Fruit fly (Drosophila melanogaster) whole organism, prepupa: ENCODE results near the gene Gad1.

Source experiments
- Blimp-1 ChIP-seq: fragments of 200-800 bp; sonication (Bioruptor generic); optimal IDR thresholded peaks from 3 replicates; lab custom pipeline; 2017; ENCODE audit warnings: missing biosample characterization, missing genetic modification characterization, mild to moderate bottlenecking, moderate library complexity, missing genetic modification reagents
- CG10631 ChIP-seq: fragments of 200-800 bp; sonication (Bioruptor generic); optimal IDR thresholded peaks from 2 replicates; lab custom pipeline; 2016; ENCODE audit warnings: missing biosample characterization, missing genetic modification characterization
- CG10669 ChIP-seq: fragments of 200-800 bp; sonication (Bioruptor generic); optimal IDR thresholded peaks from 3 replicates; lab custom pipeline; 2018; ENCODE audit warnings: missing biosample characterization, mild to moderate bottlenecking, missing genetic modification characterization, moderate library complexity
- CG11294 ChIP-seq: fragments of 200-800 bp; sonication (Bioruptor generic); IDR thresholded peaks from 2 replicates; pipeline ENCODE4 v1.3.6; 2022; ENCODE audit warnings: missing biosample characterization, missing genetic modification characterization
- CG11762 ChIP-seq: fragments of 200-800 bp; sonication (Bioruptor generic); optimal IDR thresholded peaks from 3 replicates; lab custom pipeline; 2016; ENCODE audit warnings: missing biosample characterization, missing genetic modification characterization; ENCODE audit not compliant: insufficient read depth
- CG11902 ChIP-seq: fragments of 200-800 bp; sonication (Bioruptor generic); optimal IDR thresholded peaks from 3 replicates; lab custom pipeline; 2016; ENCODE audit warnings: missing biosample characterization, missing genetic modification characterization
- CG15336 ChIP-seq: fragments of 200-800 bp; sonication (Bioruptor generic); IDR thresholded peaks from 2 replicates; pipeline ENCODE4 v1.3.6; 2022; ENCODE audit warnings: missing biosample characterization, missing genetic modification characterization
- CG16779 ChIP-seq: fragments of 200-800 bp; sonication (Bioruptor generic); optimal IDR thresholded peaks from 3 replicates; lab custom pipeline; 2017; ENCODE audit warnings: missing biosample characterization, mild to moderate bottlenecking, missing genetic modification characterization
- CG31627 ChIP-seq: fragments of 200-800 bp; sonication (Bioruptor generic); optimal IDR thresholded peaks from 3 replicates; lab custom pipeline; 2016; ENCODE audit warnings: missing biosample characterization, missing genetic modification characterization
- CG32006 ChIP-seq: fragments of 200-800 bp; sonication (Bioruptor generic); optimal IDR thresholded peaks from 3 replicates; lab custom pipeline; 2017; ENCODE audit warnings: missing biosample characterization, mild to moderate bottlenecking, missing genetic modification characterization
- CG34406 ChIP-seq: fragments of 200-800 bp; sonication (Bioruptor generic); optimal IDR thresholded peaks from 3 replicates; lab custom pipeline; 2016; ENCODE audit warnings: missing biosample characterization, missing genetic modification characterization
- CG3919 ChIP-seq: fragments of 200-800 bp; sonication (Bioruptor generic); optimal IDR thresholded peaks from 3 replicates; lab custom pipeline; 2016; ENCODE audit warnings: missing biosample characterization, missing genetic modification characterization
- CG4318 ChIP-seq: fragments of 200-800 bp; sonication (Bioruptor generic); optimal IDR thresholded peaks from 3 replicates; lab custom pipeline; 2017; ENCODE audit warnings: missing biosample characterization, mild to moderate bottlenecking, missing genetic modification characterization
- CG6163 ChIP-seq: fragments of 200-800 bp; sonication (Bioruptor generic); IDR thresholded peaks from 3 replicates; pipeline ENCODE4 v1.3.6; 2022; ENCODE audit warnings: missing biosample characterization, missing genetic modification characterization
- CG6276 ChIP-seq: fragments of 200-800 bp; sonication (Bioruptor generic); optimal IDR thresholded peaks from 2 replicates; lab custom pipeline; 2017; ENCODE audit warnings: missing biosample characterization, mild to moderate bottlenecking, missing genetic modification characterization
- CG6792 ChIP-seq: fragments of 200-800 bp; sonication (Bioruptor generic); optimal IDR thresholded peaks from 3 replicates; lab custom pipeline; 2016; ENCODE audit warnings: missing biosample characterization, missing genetic modification characterization
- CG6808 ChIP-seq: fragments of 200-800 bp; sonication (Bioruptor generic); optimal IDR thresholded peaks from 3 replicates; lab custom pipeline; 2017; ENCODE audit warnings: missing biosample characterization, missing genetic modification characterization, mild to moderate bottlenecking, moderate library complexity, missing genetic modification reagents
- CG6854 ChIP-seq: fragments of 200-800 bp; sonication (Bioruptor generic); optimal IDR thresholded peaks from 2 replicates; lab custom pipeline; 2017; ENCODE audit warnings: missing biosample characterization, mild to moderate bottlenecking, missing genetic modification characterization
- CG7368 ChIP-seq: fragments of 200-800 bp; sonication (Bioruptor generic); optimal IDR thresholded peaks from 3 replicates; lab custom pipeline; 2016; ENCODE audit warnings: missing biosample characterization, missing genetic modification characterization
- CG8119 ChIP-seq: fragments of 200-800 bp; sonication (Bioruptor generic); IDR thresholded peaks from 3 replicates; pipeline ENCODE4 v1.3.6; 2022; ENCODE audit warnings: missing biosample characterization, missing genetic modification characterization
- CG8319 ChIP-seq: fragments of 200-800 bp; sonication (Bioruptor generic); optimal IDR thresholded peaks from 3 replicates; lab custom pipeline; 2016; ENCODE audit warnings: missing biosample characterization, missing genetic modification characterization
- CG8632 ChIP-seq: fragments of 200-800 bp; sonication (Bioruptor generic); optimal IDR thresholded peaks from 3 replicates; lab custom pipeline; 2016; ENCODE audit warnings: missing biosample characterization, missing genetic modification characterization
- CG9139 ChIP-seq: fragments of 200-800 bp; sonication (Bioruptor generic); optimal IDR thresholded peaks from 3 replicates; lab custom pipeline; 2017; ENCODE audit warnings: missing biosample characterization, mild to moderate bottlenecking, missing genetic modification characterization
- Eip75B ChIP-seq: fragments of 200-800 bp; sonication (Bioruptor generic); optimal IDR thresholded peaks from 3 replicates; lab custom pipeline; 2016; ENCODE audit warnings: missing biosample characterization, missing genetic modification characterization
- Eip93F ChIP-seq: fragments of 200-800 bp; sonication (Bioruptor generic); optimal IDR thresholded peaks from 2 replicates; lab custom pipeline; 2016; ENCODE audit warnings: missing biosample characterization, mild to moderate bottlenecking, missing genetic modification characterization
- Ets21C ChIP-seq: fragments of 200-800 bp; sonication (Bioruptor generic); optimal IDR thresholded peaks from 3 replicates; lab custom pipeline; 2016; ENCODE audit warnings: missing biosample characterization, missing genetic modification characterization
- Ets96B ChIP-seq: fragments of 200-800 bp; optimal IDR thresholded peaks from 2 replicates; lab custom pipeline; 2019; ENCODE audit warnings: missing biosample characterization, mild to moderate bottlenecking, missing genetic modification characterization, moderate library complexity
- Hr39 ChIP-seq: fragments of 200-800 bp; sonication (Bioruptor generic); optimal IDR thresholded peaks from 2 replicates; lab custom pipeline; 2016; ENCODE audit warnings: missing biosample characterization, missing genetic modification characterization
- Hr4 ChIP-seq: fragments of 200-800 bp; sonication (Bioruptor generic); optimal IDR thresholded peaks from 3 replicates; lab custom pipeline; 2016; ENCODE audit warnings: missing biosample characterization, missing genetic modification characterization
- Lpt ChIP-seq: fragments of 200-800 bp; sonication (Bioruptor generic); optimal IDR thresholded peaks from 3 replicates; lab custom pipeline; 2016; ENCODE audit warnings: missing biosample characterization, missing genetic modification characterization
- Met ChIP-seq: fragments of 200-800 bp; sonication (Bioruptor generic); optimal IDR thresholded peaks from 3 replicates; lab custom pipeline; 2016; ENCODE audit warnings: missing biosample characterization, missing genetic modification characterization
- OdsH ChIP-seq: fragments of 200-800 bp; sonication (Bioruptor generic); optimal IDR thresholded peaks from 3 replicates; lab custom pipeline; 2016; ENCODE audit warnings: missing biosample characterization, missing genetic modification characterization
- Sox102F ChIP-seq: fragments of 200-800 bp; sonication (Bioruptor generic); optimal IDR thresholded peaks from 2 replicates; lab custom pipeline; 2016; ENCODE audit warnings: missing biosample characterization, mild to moderate bottlenecking, missing genetic modification characterization
- Sox15 ChIP-seq: fragments of 200-800 bp; sonication (Bioruptor generic); optimal IDR thresholded peaks from 3 replicates; lab custom pipeline; 2016; ENCODE audit warnings: missing biosample characterization, missing genetic modification characterization
- acj6 ChIP-seq: fragments of 200-800 bp; sonication (Bioruptor generic); optimal IDR thresholded peaks from 3 replicates; lab custom pipeline; 2016; ENCODE audit warnings: missing biosample characterization, missing genetic modification characterization
- cyc ChIP-seq: fragments of 200-800 bp; sonication (Bioruptor generic); optimal IDR thresholded peaks from 3 replicates; lab custom pipeline; 2016; ENCODE audit warnings: missing biosample characterization, missing genetic modification characterization
- dac ChIP-seq: fragments of 200-800 bp; sonication (Bioruptor generic); optimal IDR thresholded peaks from 2 replicates; lab custom pipeline; 2017; ENCODE audit warnings: missing biosample characterization, mild to moderate bottlenecking, missing genetic modification characterization
- eg ChIP-seq: fragments of 200-800 bp; sonication (Bioruptor generic); IDR thresholded peaks from 3 replicates; pipeline ENCODE4 v1.3.6; 2022; ENCODE audit warnings: missing biosample characterization, missing genetic modification characterization
- esn ChIP-seq: fragments of 200-800 bp; sonication (Bioruptor generic); optimal IDR thresholded peaks from 2 replicates; lab custom pipeline; 2016; ENCODE audit warnings: missing biosample characterization, mild to moderate bottlenecking, missing genetic modification characterization, moderate library complexity
- fd59A ChIP-seq: fragments of 200-800 bp; sonication (Bioruptor generic); optimal IDR thresholded peaks from 2 replicates; lab custom pipeline; 2017; ENCODE audit warnings: missing biosample characterization, mild to moderate bottlenecking, missing genetic modification characterization, missing genetic modification reagents
- fd85E ChIP-seq: fragments of 200-800 bp; sonication (Bioruptor generic); optimal IDR thresholded peaks from 3 replicates; lab custom pipeline; 2016; ENCODE audit warnings: missing biosample characterization, missing genetic modification characterization
- fkh ChIP-seq: fragments of 200-800 bp; sonication (Bioruptor generic); optimal IDR thresholded peaks from 3 replicates; lab custom pipeline; 2017; ENCODE audit warnings: missing biosample characterization, mild to moderate bottlenecking, missing genetic modification characterization, moderate library complexity
- lz ChIP-seq: fragments of 200-800 bp; sonication (Bioruptor generic); optimal IDR thresholded peaks from 3 replicates; lab custom pipeline; 2016; ENCODE audit warnings: missing biosample characterization, missing genetic modification characterization
- net ChIP-seq: fragments of 200-800 bp; sonication (Bioruptor generic); optimal IDR thresholded peaks from 3 replicates; lab custom pipeline; 2016; ENCODE audit warnings: missing biosample characterization, missing genetic modification characterization
- salr ChIP-seq, 2 experiments: fragments of 200-800 bp; sonication (Bioruptor generic); optimal IDR thresholded peaks; 3 replicates each; lab custom pipeline; 2016 to 2018; ENCODE audit warnings: missing biosample characterization in 2 of 2, missing genetic modification characterization in 2 of 2, mild to moderate bottlenecking in 1 of 2
- ss ChIP-seq, 2 experiments: fragments of 200-800 bp; sonication (Bioruptor generic); optimal IDR thresholded peaks; 2 replicates in 1 of 2; 3 replicates in 1 of 2; lab custom pipeline; 2017 to 2018; ENCODE audit warnings: mild to moderate bottlenecking in 2 of 2, missing biosample characterization in 2 of 2, missing genetic modification characterization in 2 of 2, moderate library complexity in 1 of 2
- svp ChIP-seq: fragments of 200-800 bp; sonication (Bioruptor generic); peaks from one replicate; lab custom pipeline; 2016; ENCODE audit warnings: missing biosample characterization, missing genetic modification characterization
- topi ChIP-seq: fragments of 200-800 bp; sonication (Bioruptor generic); optimal IDR thresholded peaks from 3 replicates; lab custom pipeline; 2016; ENCODE audit warnings: missing biosample characterization, missing genetic modification characterization
- vri ChIP-seq: fragments of 200-800 bp; sonication (Bioruptor generic); optimal IDR thresholded peaks from 3 replicates; lab custom pipeline; 2016; ENCODE audit warnings: missing biosample characterization, mild to moderate bottlenecking, missing genetic modification characterization

Gene Gad1

dm6 chr3L:4071561-4072049 is 16.9 kb downstream of the Gad1 start, which contains the start of gene wit (continued):
- TF ChIP-seq CG11902 (GFP tag; lab: Kevin White, UChicago): no peak
- no peak for TF ChIP-seq cyc (GFP tag; lab: Kevin White, UChicago)
- TF ChIP-seq ss (GFP tag; optimal IDR thresholded peaks at IDR 0.05; lab: Kevin White, UChicago): peak; percentile 35 to 43
- TF ChIP-seq CG11762 (GFP tag; lab: Kevin White, UChicago): no peak
- peak; percentile 10 for TF ChIP-seq topi (GFP tag; lab: Kevin White, UChicago)
- no peak for TF ChIP-seq CG8632
- peak; percentile 65; the same call in 2 of the 3 replicates for TF ChIP-seq eg
- TF ChIP-seq vri: peak; percentile 70
- peak; percentile 38 for TF ChIP-seq esn (GFP tag; lab: Kevin White, UChicago)
- TF ChIP-seq OdsH (GFP tag; lab: Kevin White, UChicago): peak; percentile 5
- TF ChIP-seq CG15336: peak; percentile 69; the same call in 1 of the 2 replicates
- TF ChIP-seq fd59A: no peak
- peak; percentile 41 for TF ChIP-seq Lpt (GFP tag; lab: Kevin White, UChicago)
- TF ChIP-seq CG34406 (GFP tag; lab: Kevin White, UChicago): peak; percentile 13
- peak; percentile 3 for TF ChIP-seq Hr39
- no peak for TF ChIP-seq Blimp-1
- no peak for TF ChIP-seq acj6 (GFP tag; lab: Kevin White, UChicago)
- TF ChIP-seq svp (GFP tag; lab: Kevin White, UChicago): peak; percentile 85
- no peak for TF ChIP-seq CG11294
- no peak for TF ChIP-seq CG7368 (GFP tag; lab: Kevin White, UChicago)
- TF ChIP-seq CG10631 (GFP tag; lab: Kevin White, UChicago): no peak
- TF ChIP-seq, all 60 proteins: peak for 34

- TF ChIP-seq ss (GFP tag; optimal IDR thresholded peaks at IDR 0.05; lab: Kevin White, UChicago) (no peak), Sox102F (GFP tag; lab: Kevin White, UChicago) (peak; percentile 72), CG16779 (tag; lab: Kevin White, UChicago) (no peak), CG4318 (GFP tag; lab: Kevin White, UChicago) (peak; percentile 78), Ets21C (GFP tag; lab: Kevin White, UChicago) (peak; percentile 52), CG6854 (GFP tag; lab: Kevin White, UChicago) (no peak), CG6276 (GFP tag; lab: Kevin White, UChicago) (no peak), CG8119 (GFP tag; lab: Robert Waterston, UW) (peak; percentile 83), net (GFP tag; lab: Kevin White, UChicago) (no peak), topi (GFP tag; lab: Kevin White, UChicago) (peak; percentile 83), CG32006 (GFP tag; lab: Kevin White, UChicago) (peak; percentile 44), CG11294 (peak; percentile 92), CG10631 (GFP tag; lab: Kevin White, UChicago) (peak; percentile 86), vri (no peak), Hr4 (GFP tag; lab: Kevin White, UChicago) (peak; percentile 84), CG6792 (GFP tag; lab: Kevin White, UChicago) (no peak), salr (GFP tag; optimal IDR thresholded peaks at IDR 0.05; lab: Kevin White, UChicago) (peak; percentile 52 to 93), fd59A (peak; percentile 62), CG6163 (GFP tag; lab: Robert Waterston, UW) (peak; percentile 97), Ets96B (tag; lab: Kevin White, UChicago) (peak; percentile 94), fkh (no peak), lz (GFP tag; lab: Kevin White, UChicago) (peak; percentile 38), dac (GFP tag; lab: Kevin White, UChicago) (peak; percentile 40), CG31627 (GFP tag; lab: Kevin White, UChicago) (peak; percentile 76), Eip75B (no peak), svp (GFP tag; lab: Kevin White, UChicago) (no peak), CG8632 (peak; percentile 53), fd85E (peak; percentile 54), CG8319 (GFP tag; lab: Kevin White, UChicago) (peak; percentile 40), CG10669 (peak; percentile 91), CG6808 (GFP tag; lab: Kevin White, UChicago) (peak; percentile 37), Sox15 (GFP tag; lab: Kevin White, UChicago) (peak; percentile 51), CG9139 (GFP tag; lab: Kevin White, UChicago) (peak; percentile 68), esn (GFP tag; lab: Kevin White, UChicago) (no peak), Eip93F (GFP tag; lab: Kevin White, UChicago) (no peak), CG3919 (GFP tag; lab: Kevin White, UChicago) (peak; percentile 88), acj6 (GFP tag; lab: Kevin White, UChicago) (peak; percentile 84), Met (GFP tag; lab: Kevin White, UChicago) (peak; percentile 65), cyc (GFP tag; lab: Kevin White, UChicago) (peak; percentile 86)
These were observed 17.6 kb downstream of the Gad1 start for dm6 chr3L:4070996-4071379.
